Fruit fly (Drosophila melanogaster): ENCODE data around the gene CG7766.
"Not testable (repeated sequence)": the region's sequence is repeated elsewhere in the genome, so short reads cannot be mapped to it uniquely, and the experiment has no call there.

CG7766 gene

DNA sequence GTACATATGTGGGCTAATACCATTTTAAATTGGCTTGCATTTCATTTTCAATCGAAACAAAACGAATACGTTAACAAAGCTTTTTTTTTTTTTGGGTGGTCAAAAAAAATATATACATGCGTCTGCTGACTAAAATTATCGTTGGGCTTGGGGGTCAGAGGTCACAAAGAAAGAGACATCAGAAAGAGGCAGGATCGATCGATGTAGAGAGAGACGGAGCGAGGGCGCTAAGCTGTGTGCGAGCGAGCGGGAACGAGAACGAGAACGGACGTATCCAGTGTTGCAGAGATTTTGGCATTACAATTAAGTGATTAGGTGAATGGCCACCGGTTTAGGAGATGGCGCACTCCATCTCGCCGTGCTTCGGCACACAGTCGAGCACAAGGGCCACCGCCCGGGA, 9.6 kb downstream of the CG7766 start:
- TF ChIP-seq CG32121 (GFP tag; IDR thresholded peaks at IDR 0.05), result no peak
- TF ChIP-seq CG8159 (tag; optimal IDR thresholded peaks at IDR 0.05), result no peak
- no peak for TF ChIP-seq Pif1A (GFP tag; optimal IDR thresholded peaks at IDR 0.05)
- no peak for TF ChIP-seq EcR (GFP tag; optimal IDR thresholded peaks at IDR 0.05)
- TF ChIP-seq Snoo (tag; optimal IDR thresholded peaks at IDR 0.05), result no peak
- TF ChIP-seq CG15710 (tag; optimal IDR thresholded peaks at IDR 0.05), result no peak
- no peak for TF ChIP-seq fd96Ca (GFP tag; IDR thresholded peaks at IDR 0.05)

- TF ChIP-seq CG32121 (GFP tag; IDR thresholded peaks at IDR 0.05) (no peak), CG34367 (tag; optimal IDR thresholded peaks at IDR 0.05) (no peak), CG15710 (tag; optimal IDR thresholded peaks at IDR 0.05) (no peak), CG12605 (GFP tag; IDR thresholded peaks at IDR 0.05) (no peak), CG8301 (tag; optimal IDR thresholded peaks at IDR 0.05) (no peak), CG14655 (GFP tag; optimal IDR thresholded peaks at IDR 0.05) (no peak), Pif1B (GFP tag; optimal IDR thresholded peaks at IDR 0.05) (no peak), CG13204 (GFP tag; optimal IDR thresholded peaks at IDR 0.05) (no peak), CG17806 (tag; optimal IDR thresholded peaks at IDR 0.05) (no peak), CG9948 (tag; optimal IDR thresholded peaks at IDR 0.05) (no peak), CG10348 (GFP tag; IDR thresholded peaks at IDR 0.05) (no peak), fd96Ca (GFP tag; IDR thresholded peaks at IDR 0.05) (no peak), CG8159 (tag; optimal IDR thresholded peaks at IDR 0.05) (no peak), Ets98B (GFP tag; IDR thresholded peaks at IDR 0.05) (no peak), gl (tag; optimal IDR thresholded peaks at IDR 0.05) (no peak), rn (GFP tag; IDR thresholded peaks at IDR 0.05) (no peak), EcR (GFP tag; optimal IDR thresholded peaks at IDR 0.05) (no peak), D1 (tag; optimal IDR thresholded peaks at IDR 0.05) (no peak)
These were observed 10.5 kb downstream of the CG7766 start for dm6 chrX:9093062-9093461.

- TF ChIP-seq CG10348 (GFP tag; IDR thresholded peaks at IDR 0.05) (no peak), Ets98B (GFP tag; IDR thresholded peaks at IDR 0.05) (no peak), Pif1A (GFP tag; optimal IDR thresholded peaks at IDR 0.05) (no peak), CG13204 (GFP tag; optimal IDR thresholded peaks at IDR 0.05) (no peak), D1 (tag; optimal IDR thresholded peaks at IDR 0.05) (no peak), EcR (GFP tag; optimal IDR thresholded peaks at IDR 0.05) (no peak), CG9948 (tag; optimal IDR thresholded peaks at IDR 0.05) (no peak), rn (GFP tag; IDR thresholded peaks at IDR 0.05) (no peak), CG34367 (tag; optimal IDR thresholded peaks at IDR 0.05) (no peak), CG32121 (GFP tag; IDR thresholded peaks at IDR 0.05) (no peak), CG4496 (GFP tag; IDR thresholded peaks at IDR 0.05) (no peak), gl (tag; optimal IDR thresholded peaks at IDR 0.05) (no peak), fd96Ca (GFP tag; IDR thresholded peaks at IDR 0.05) (no peak), CG12605 (GFP tag; IDR thresholded peaks at IDR 0.05) (no peak), Snoo (tag; optimal IDR thresholded peaks at IDR 0.05) (no peak), CG15710 (tag; optimal IDR thresholded peaks at IDR 0.05) (no peak), CG17806 (tag; optimal IDR thresholded peaks at IDR 0.05) (no peak), CG14655 (GFP tag; optimal IDR thresholded peaks at IDR 0.05) (no peak), Pif1B (GFP tag; optimal IDR thresholded peaks at IDR 0.05) (no peak)
These were observed 13.5 kb downstream of the CG7766 start for dm6 chrX:9090057-9090358.

DNA sequence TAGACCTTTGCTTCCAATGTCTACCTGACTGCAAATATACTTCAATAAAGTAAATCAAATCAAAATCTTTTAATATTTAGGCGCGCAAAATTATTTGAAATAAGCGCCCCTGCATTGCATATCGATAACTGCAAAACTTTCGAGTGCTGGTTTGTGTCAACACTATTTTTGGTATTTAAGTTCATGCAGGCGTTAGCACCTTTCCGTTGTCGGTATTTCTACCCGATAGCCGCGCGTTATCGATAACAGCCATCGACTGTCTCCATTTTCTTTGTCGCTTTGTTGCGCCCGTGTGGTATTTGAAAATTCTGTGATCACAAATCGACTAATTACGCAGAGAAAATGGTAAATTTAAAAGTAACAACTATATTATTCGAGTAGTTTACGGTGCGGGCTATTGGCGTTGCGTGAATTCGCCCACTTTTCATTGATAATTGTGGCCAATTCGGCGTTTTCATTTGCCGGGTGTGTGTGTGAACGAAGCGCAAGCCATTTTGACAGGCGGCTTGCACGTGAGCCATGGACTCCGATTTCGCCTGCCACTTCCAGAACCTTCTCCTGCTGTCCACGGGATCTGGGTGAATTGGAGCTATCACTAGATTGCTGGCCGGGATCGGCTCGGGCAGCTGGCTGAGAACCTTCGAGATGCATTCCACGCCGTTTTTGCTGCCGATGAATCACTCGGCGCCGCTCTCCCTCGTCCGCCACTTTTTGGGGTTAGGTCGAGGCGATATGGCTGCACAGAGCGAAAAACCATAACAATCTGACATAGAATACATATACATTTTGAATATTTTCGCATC, 14.1 kb downstream of the CG7766 start, which contains the start of gene CCT2:
TSS of gene CCT2 (plus strand) at position 260 of the 803 bp plus-strand sequence.
- no peak for TF ChIP-seq EcR (GFP tag; optimal IDR thresholded peaks at IDR 0.05)
- TF ChIP-seq CG4496 (GFP tag; IDR thresholded peaks at IDR 0.05), result no peak
- no peak for TF ChIP-seq Pif1A (GFP tag; optimal IDR thresholded peaks at IDR 0.05)
- TF ChIP-seq rn (GFP tag; IDR thresholded peaks at IDR 0.05), result no peak
- no peak for TF ChIP-seq Ets98B (GFP tag; IDR thresholded peaks at IDR 0.05)
- TF ChIP-seq fd96Ca (GFP tag; IDR thresholded peaks at IDR 0.05), result peak; percentile 10; the same call in 1 of the 3 replicates

DNA sequence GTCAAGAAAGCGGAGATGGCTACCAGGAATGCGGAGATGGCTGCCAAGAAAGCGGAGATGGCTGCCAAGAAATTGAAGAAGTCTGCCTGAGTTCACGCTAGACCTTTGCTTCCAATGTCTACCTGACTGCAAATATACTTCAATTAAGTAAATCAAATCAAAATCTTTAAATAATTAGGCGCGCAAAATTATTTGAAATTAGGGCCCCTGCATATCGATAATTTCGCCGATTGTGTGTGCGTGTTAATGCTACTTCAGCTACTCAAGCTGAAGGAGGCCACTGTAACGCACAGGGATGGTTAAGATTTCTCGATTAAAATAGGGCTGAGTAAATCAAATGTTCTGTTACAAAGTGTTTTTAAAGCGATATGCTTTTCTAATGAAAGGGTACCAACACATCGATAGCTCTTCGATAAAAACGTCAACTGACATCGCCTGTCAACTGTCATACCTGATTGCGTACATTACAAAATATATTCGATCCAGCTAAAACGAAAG, 15.6 kb downstream of the CG7766 start, which contains the start of gene CG6999:
TSS of gene CG6999 (plus strand) at position 448 of the 498 bp plus-strand sequence.
- TF ChIP-seq fd96Ca (GFP tag; IDR thresholded peaks at IDR 0.05); CG8301 (tag; optimal IDR thresholded peaks at IDR 0.05); CG12605 (GFP tag; IDR thresholded peaks at IDR 0.05): not testable (repeated sequence)

- not testable (repeated sequence) for TF ChIP-seq CG32121 (GFP tag; IDR thresholded peaks at IDR 0.05); Snoo (tag; optimal IDR thresholded peaks at IDR 0.05); CG15710 (tag; optimal IDR thresholded peaks at IDR 0.05)
These were observed 16.8 kb downstream of the CG7766 start, which contains the start of gene CG32706 for dm6 chrX:9086702-9087179. Gene CG32706 (plus strand): TSS chrX:9087129.

dm6 chrX:9085726-9086125, 17.8 kb downstream of the CG7766 start, which contains the start of gene CG32708:
Gene CG32708 (plus strand): TSS chrX:9085932.
- TF ChIP-seq CG32121 (GFP tag; IDR thresholded peaks at IDR 0.05) (no peak), rn (GFP tag; IDR thresholded peaks at IDR 0.05) (no peak), EcR (GFP tag; optimal IDR thresholded peaks at IDR 0.05) (no peak), CG17806 (tag; optimal IDR thresholded peaks at IDR 0.05) (no peak), CG12605 (GFP tag; IDR thresholded peaks at IDR 0.05) (no peak), D1 (tag; optimal IDR thresholded peaks at IDR 0.05) (no peak), CG34367 (tag; optimal IDR thresholded peaks at IDR 0.05) (no peak), CG14655 (GFP tag; optimal IDR thresholded peaks at IDR 0.05) (no peak), Pif1B (GFP tag; optimal IDR thresholded peaks at IDR 0.05) (no peak)
